Fruit fly (Drosophila melanogaster) whole organism, embryonic: ENCODE measurements around the gene Gss1.

Experiments
- BtbVII ChIP-seq: fragments of 200-800 bp; sonication (Bioruptor generic); optimal IDR thresholded peaks from 3 replicates; lab custom pipeline; 2017; ENCODE audit warnings: missing biosample characterization, mild to moderate bottlenecking, missing genetic modification characterization
- CG1024 ChIP-seq: fragments of 200-800 bp; sonication (Bioruptor generic); IDR thresholded peaks from 2 replicates; pipeline ENCODE4 v1.3.6; 2022; ENCODE audit warnings: missing biosample characterization, missing genetic modification characterization
- CG11085 ChIP-seq: fragments of 200-800 bp; sonication (Bioruptor generic); IDR thresholded peaks from 2 replicates; pipeline ENCODE4 v1.3.6; 2022; ENCODE audit warnings: missing biosample characterization, missing genetic modification characterization
- CG11695 ChIP-seq: fragments of 200-800 bp; sonication (Bioruptor generic); IDR thresholded peaks from 3 replicates; pipeline ENCODE4 v1.3.6; 2022; ENCODE audit warnings: missing biosample characterization, missing genetic modification characterization
- CG13123 ChIP-seq: fragments of 200-800 bp; sonication (Bioruptor generic); optimal IDR thresholded peaks from 2 replicates; lab custom pipeline; 2016; ENCODE audit warnings: missing biosample characterization, missing genetic modification characterization
- CG13775 ChIP-seq: fragments of 200-800 bp; sonication (Bioruptor generic); optimal IDR thresholded peaks from 3 replicates; lab custom pipeline; 2017; ENCODE audit warnings: missing biosample characterization, mild to moderate bottlenecking, missing genetic modification characterization
- CG1603 ChIP-seq: fragments of 200-800 bp; sonication (Bioruptor generic); optimal IDR thresholded peaks from 2 replicates; lab custom pipeline; 2019; ENCODE audit warnings: missing biosample characterization, mild to moderate bottlenecking, missing genetic modification characterization, moderate library complexity
- CG17912 ChIP-seq: fragments of 200-800 bp; sonication (Bioruptor generic); optimal IDR thresholded peaks from 2 replicates; lab custom pipeline; 2018; ENCODE audit warnings: missing biosample characterization, mild to moderate bottlenecking, missing genetic modification characterization
- CG18262 ChIP-seq: fragments of 200-800 bp; optimal IDR thresholded peaks from 3 replicates; lab custom pipeline; 2019; ENCODE audit warnings: missing biosample characterization, mild to moderate bottlenecking, missing genetic modification characterization, moderate library complexity
- CG31224 ChIP-seq: fragments of 200-800 bp; sonication (Bioruptor generic); IDR thresholded peaks from 2 replicates; pipeline ENCODE4 v1.3.6; 2022; ENCODE audit warnings: missing biosample characterization, missing genetic modification characterization
- CG4360 ChIP-seq: fragments of 200-800 bp; sonication (Bioruptor generic); IDR thresholded peaks from 2 replicates; pipeline ENCODE4 v1.3.6; 2022; ENCODE audit warnings: missing biosample characterization, missing genetic modification characterization
- CG4424 ChIP-seq: fragments of 200-800 bp; sonication (Bioruptor generic); optimal IDR thresholded peaks from 3 replicates; lab custom pipeline; 2016; ENCODE audit warnings: missing biosample characterization, missing genetic modification characterization
- CG4707 ChIP-seq: fragments of 200-800 bp; sonication (Bioruptor generic); optimal IDR thresholded peaks from 2 replicates; lab custom pipeline; 2018; ENCODE audit warnings: missing biosample characterization, mild to moderate bottlenecking, missing genetic modification characterization, moderate library complexity
- CG7745 ChIP-seq: fragments of 200-800 bp; sonication (Bioruptor generic); optimal IDR thresholded peaks from 2 replicates; lab custom pipeline; 2018; ENCODE audit warnings: missing biosample characterization, mild to moderate bottlenecking, missing genetic modification characterization, moderate library complexity
- CG7963 ChIP-seq: fragments of 200-800 bp; sonication (Bioruptor generic); IDR thresholded peaks from 3 replicates; pipeline ENCODE4 v1.3.6; 2022; ENCODE audit warnings: missing biosample characterization, missing genetic modification characterization; ENCODE audit not compliant: partially characterized antibody
- CG8089 ChIP-seq: fragments of 200-800 bp; sonication (Bioruptor generic); optimal IDR thresholded peaks from 3 replicates; lab custom pipeline; 2016; ENCODE audit warnings: missing biosample characterization, missing genetic modification characterization
- D19B ChIP-seq: fragments of 200-800 bp; sonication (Bioruptor generic); optimal IDR thresholded peaks from 2 replicates; lab custom pipeline; 2017; ENCODE audit warnings: missing biosample characterization, mild to moderate bottlenecking, missing genetic modification characterization
- GATAe ChIP-seq: fragments of 200-800 bp; sonication (Bioruptor generic); conservative IDR thresholded peaks from 2 replicates; pipeline ENCODE4 v1.3.6; 2022; ENCODE audit warnings: missing biosample characterization, missing genetic modification characterization
- H2.0 ChIP-seq: fragments of 200-800 bp; sonication (Bioruptor generic); IDR thresholded peaks from 2 replicates; pipeline ENCODE4 v1.3.6; 2022; ENCODE audit warnings: missing biosample characterization, missing genetic modification characterization
- HLHmδ ChIP-seq: fragments of 200-800 bp; sonication (Bioruptor generic); optimal IDR thresholded peaks from 2 replicates; lab custom pipeline; 2018; ENCODE audit warnings: missing biosample characterization, mild to moderate bottlenecking, missing genetic modification characterization, moderate library complexity
- Kr ChIP-seq: fragments of 200-800 bp; sonication (Bioruptor generic); optimal IDR thresholded peaks from 2 replicates; lab custom pipeline; 2017; ENCODE audit warnings: missing biosample characterization, mild to moderate bottlenecking, missing genetic modification characterization
- Nf-YB ChIP-seq: fragments of 200-800 bp; sonication (Bioruptor generic); optimal IDR thresholded peaks from 3 replicates; lab custom pipeline; 2019; ENCODE audit warnings: missing biosample characterization, mild to moderate bottlenecking, missing genetic modification characterization, moderate library complexity
- Nf-YC ChIP-seq: fragments of 200-800 bp; optimal IDR thresholded peaks from 3 replicates; lab custom pipeline; 2019; ENCODE audit warnings: missing biosample characterization, mild to moderate bottlenecking, missing genetic modification characterization, moderate library complexity
- Sox102F ChIP-seq: fragments of 200-800 bp; sonication (Bioruptor generic); optimal IDR thresholded peaks from 2 replicates; lab custom pipeline; 2018; ENCODE audit warnings: missing biosample characterization, mild to moderate bottlenecking, missing genetic modification characterization, moderate library complexity
- aop ChIP-seq: fragments of 200-800 bp; sonication (Bioruptor generic); IDR thresholded peaks from 2 replicates; pipeline ENCODE4 v1.3.6; 2022; ENCODE audit warnings: missing biosample characterization, missing genetic modification characterization
- ap ChIP-seq: fragments of 200-800 bp; sonication (Bioruptor generic); IDR thresholded peaks from 2 replicates; pipeline ENCODE4 v1.3.6; 2022; ENCODE audit warnings: missing biosample characterization, missing genetic modification characterization
- bbx ChIP-seq: fragments of 200-800 bp; sonication (Bioruptor generic); IDR thresholded peaks from 2 replicates; pipeline ENCODE4 v1.3.6; 2022; ENCODE audit warnings: missing biosample characterization, missing genetic modification characterization; ENCODE audit not compliant: partially characterized antibody
- bowl ChIP-seq: fragments of 200-800 bp; sonication (Bioruptor generic); IDR thresholded peaks from 2 replicates; pipeline ENCODE4 v1.3.6; 2022; ENCODE audit warnings: missing biosample characterization, missing genetic modification characterization
- br ChIP-seq: fragments of >200 bp; optimal IDR thresholded peaks from 2 replicates; lab custom pipeline; 2017
- cato ChIP-seq: fragments of 200-800 bp; sonication (Bioruptor generic); optimal IDR thresholded peaks from 2 replicates; lab custom pipeline; 2016; ENCODE audit warnings: missing biosample characterization, missing genetic modification characterization, borderline replicate concordance
- caup ChIP-seq: fragments of 200-800 bp; sonication (Bioruptor generic); optimal IDR thresholded peaks from 3 replicates; lab custom pipeline; 2017; ENCODE audit warnings: missing biosample characterization, mild to moderate bottlenecking, missing genetic modification characterization, moderate library complexity; ENCODE audit not compliant: severe bottlenecking
- chm ChIP-seq: fragments of 200-800 bp; sonication (Bioruptor generic); IDR thresholded peaks from 2 replicates; pipeline ENCODE4 v1.3.6; 2022; ENCODE audit warnings: missing biosample characterization, missing genetic modification characterization
- corto ChIP-seq: fragments of 200-800 bp; sonication (Bioruptor generic); optimal IDR thresholded peaks from 2 replicates; lab custom pipeline; 2016; ENCODE audit warnings: missing biosample characterization, mild to moderate bottlenecking, missing genetic modification characterization, moderate library complexity
- crc ChIP-seq: fragments of 200-800 bp; sonication (Bioruptor generic); optimal IDR thresholded peaks from 2 replicates; lab custom pipeline; 2016; ENCODE audit warnings: missing biosample characterization, missing genetic modification characterization
- cwo ChIP-seq: fragments of 200-800 bp; sonication (Bioruptor generic); optimal IDR thresholded peaks from 3 replicates; lab custom pipeline; 2017; ENCODE audit warnings: missing biosample characterization, missing genetic modification characterization, mild to moderate bottlenecking, moderate library complexity, missing genetic modification reagents
- da ChIP-seq: fragments of 200-800 bp; sonication (Bioruptor generic); optimal IDR thresholded peaks from 2 replicates; lab custom pipeline; 2016; ENCODE audit warnings: missing biosample characterization, missing genetic modification characterization
- en ChIP-seq: fragments of 200-800 bp; sonication (Bioruptor generic); optimal IDR thresholded peaks from 2 replicates; lab custom pipeline; 2016; ENCODE audit warnings: missing biosample characterization, missing genetic modification characterization
- eve ChIP-seq, 2 experiments: fragments of >200 bp; optimal IDR thresholded peaks; 2 replicates each; lab custom pipeline; 2017; ENCODE audit warnings: missing biosample characterization in 2 of 2, missing genetic modification characterization in 2 of 2
- exex ChIP-seq: fragments of 200-800 bp; sonication (Bioruptor generic); optimal IDR thresholded peaks from 4 replicates; lab custom pipeline; 2018; ENCODE audit warnings: missing biosample characterization, mild to moderate bottlenecking, missing genetic modification characterization, moderate library complexity
- gt ChIP-seq: fragments of 200-800 bp; sonication (Bioruptor generic); IDR thresholded peaks from 2 replicates; pipeline ENCODE4 v1.3.6; 2022; ENCODE audit warnings: missing biosample characterization, missing genetic modification characterization
- ind ChIP-seq: fragments of 200-800 bp; sonication (Bioruptor generic); optimal IDR thresholded peaks from 3 replicates; lab custom pipeline; 2016; ENCODE audit warnings: missing biosample characterization, missing genetic modification characterization
- jigr1 ChIP-seq: fragments of 200-800 bp; sonication (Bioruptor generic); IDR thresholded peaks from 3 replicates; pipeline ENCODE4 v1.3.6; 2022; ENCODE audit warnings: missing biosample characterization, missing genetic modification characterization
- kah ChIP-seq: fragments of 200-800 bp; sonication (Bioruptor generic); optimal IDR thresholded peaks from 2 replicates; lab custom pipeline; 2018; ENCODE audit warnings: missing biosample characterization, mild to moderate bottlenecking, missing genetic modification characterization
- p53 ChIP-seq: fragments of 200-800 bp; sonication (Bioruptor generic); optimal IDR thresholded peaks from 2 replicates; lab custom pipeline; 2016; ENCODE audit warnings: missing biosample characterization, missing genetic modification characterization
- peb ChIP-seq: fragments of 200-800 bp; sonication (Bioruptor generic); IDR thresholded peaks from 2 replicates; pipeline ENCODE4 v1.3.6; 2022; ENCODE audit warnings: missing biosample characterization, missing genetic modification characterization
- pum ChIP-seq: fragments of 200-800 bp; sonication (Bioruptor generic); optimal IDR thresholded peaks from 2 replicates; lab custom pipeline; 2016; ENCODE audit warnings: missing biosample characterization, missing genetic modification characterization
- pzg ChIP-seq: fragments of 200-800 bp; sonication (Bioruptor generic); optimal IDR thresholded peaks from 3 replicates; lab custom pipeline; 2018; ENCODE audit warnings: missing biosample characterization, mild to moderate bottlenecking, missing genetic modification characterization, moderate library complexity
- sim ChIP-seq: fragments of 200-800 bp; sonication (Bioruptor generic); IDR thresholded peaks from 2 replicates; pipeline ENCODE4 v1.3.6; 2022; ENCODE audit warnings: missing biosample characterization, missing genetic modification characterization
- sr ChIP-seq: fragments of 200-800 bp; sonication (Bioruptor generic); IDR thresholded peaks from 3 replicates; pipeline ENCODE4 v1.3.6; 2022; ENCODE audit warnings: missing biosample characterization, missing genetic modification characterization
- wor ChIP-seq: fragments of 200-800 bp; sonication (Bioruptor generic); IDR thresholded peaks from 2 replicates; pipeline ENCODE4 v1.3.6; 2022; ENCODE audit warnings: missing biosample characterization, missing genetic modification characterization

Gene Gss1

dm6 chrX:17880269-17880889 lies 9.0 kb upstream of the Gss1 start (continued):
- TF ChIP-seq CG31224 (GFP tag; lab: Robert Waterston, UW) (peak; percentile 87), Nf-YC (tag; lab: Kevin White, UChicago) (peak; percentile 81), Sox102F (GFP tag; lab: Kevin White, UChicago) (peak; percentile 97), br (lab: Kevin White, UChicago) (no peak), CG11085 (GFP tag; lab: Robert Waterston, UW) (peak; percentile 95), chm (GFP tag; lab: Robert Waterston, UW) (peak; percentile 90; the same call in 1 of the 2 replicates), cwo (peak; percentile 90), bowl (GFP tag; lab: Robert Waterston, UW) (peak; percentile 86), cato (peak; percentile 51), sim (peak; percentile 70; the same call in 1 of the 2 replicates), gt (GFP tag; lab: Robert Waterston, UW) (peak; percentile 79), CG4360 (peak; percentile 71; the same call in 1 of the 2 replicates), CG7745 (no peak), CG7963 (GFP tag; lab: Robert Waterston, UW) (no peak), da (peak; percentile 80), p53 (peak; percentile 78), CG4707 (GFP tag; lab: Kevin White, UChicago) (peak; percentile 90), ap (GFP tag; lab: Robert Waterston, UW) (peak; percentile 90), jigr1 (peak; percentile 91), pzg (GFP tag; lab: Kevin White, UChicago) (peak; percentile 20), CG1603 (tag; lab: Kevin White, UChicago) (peak; percentile 96), CG8089 (GFP tag; lab: Kevin White, UChicago) (peak; percentile 84), CG18262 (tag; lab: Kevin White, UChicago) (peak; percentile 90), GATAe (GFP tag; lab: Robert Waterston, UW) (peak; percentile 84), eve (GFP tag; optimal IDR thresholded peaks at IDR 0.05; lab: Kevin White, UChicago) (peak in 1 of 2 experiments; percentile 89), CG17912 (GFP tag; lab: Kevin White, UChicago) (peak; percentile 93), CG13775 (GFP tag; lab: Kevin White, UChicago) (peak; percentile 88), CG13123 (peak; percentile 88), bbx (GFP tag; lab: Robert Waterston, UW) (no peak), Kr (no peak), D19B (peak; percentile 79), ind (peak; percentile 95), H2.0 (peak; percentile 97), CG11695 (GFP tag; lab: Robert Waterston, UW) (peak; percentile 93), wor (GFP tag; lab: Robert Waterston, UW) (peak; percentile 90), pum (GFP tag; lab: Kevin White, UChicago) (peak; percentile 94), BtbVII (GFP tag; lab: Kevin White, UChicago) (peak; percentile 90), CG1024 (GFP tag; lab: Robert Waterston, UW) (peak; percentile 87), en (GFP tag; lab: Kevin White, UChicago) (peak; percentile 88), CG4424 (GFP tag; lab: Kevin White, UChicago) (peak; percentile 88), peb (peak; percentile 93), kah (peak; percentile 78), aop (peak; percentile 84), crc (GFP tag; lab: Kevin White, UChicago) (peak; percentile 94), exex (tag; lab: Kevin White, UChicago) (peak; percentile 78), HLHmδ (GFP tag; lab: Kevin White, UChicago) (peak; percentile 11), Nf-YB (GFP tag; lab: Kevin White, UChicago) (peak; percentile 78), sr (GFP tag; lab: Robert Waterston, UW) (peak; percentile 69; the same call in 2 of the 3 replicates), caup (peak; percentile 91), corto (peak; percentile 84)
